Fruit fly (Drosophila melanogaster) whole organism: ENCODE measurements around the gene oc.

Experiments used
- CG8478 ChIP-seq: fragments of >200 bp; optimal IDR thresholded peaks from 2 replicates; lab custom pipeline; 2018; ENCODE audit warnings: inconsistent platforms
- Dll ChIP-seq: fragments of >200 bp; optimal IDR thresholded peaks from 2 replicates; lab custom pipeline; 2017
- EcR ChIP-seq, 2 experiments: fragments of >200 bp; optimal IDR thresholded peaks; 2 replicates each; lab custom pipeline; 2017; ENCODE audit warnings: missing biosample characterization in 2 of 2, missing genetic modification characterization in 2 of 2, missing genetic modification reagents in 2 of 2
- pan ChIP-seq: fragments of >200 bp; optimal IDR thresholded peaks from 2 replicates; lab custom pipeline; 2017
- psq ChIP-seq: fragments of >200 bp; optimal IDR thresholded peaks from 2 replicates; lab custom pipeline; 2017
- usp ChIP-seq: fragments of >200 bp; optimal IDR thresholded peaks from 2 replicates; lab custom pipeline; 2017; ENCODE audit warnings: missing biosample characterization, missing genetic modification characterization, mixed read lengths

oc gene

dm6 chrX:8616280-8616679, 34.2 kb downstream of the oc start:
- TF ChIP-seq CG8478 (lab: Kevin White, UChicago) (no peak), psq (lab: Kevin White, UChicago) (no peak), Dll (lab: Kevin White, UChicago) (no peak), usp (GFP tag; lab: Kevin White, UChicago) (no peak)

dm6 chrX:8607902-8608301, 42.6 kb downstream of the oc start:
- TF ChIP-seq pan, result no peak
- TF ChIP-seq EcR (GFP tag; optimal IDR thresholded peaks at IDR 0.05; lab: Kevin White, UChicago), result no peak
- no peak for TF ChIP-seq Dll (lab: Kevin White, UChicago)
- TF ChIP-seq CG8478 (lab: Kevin White, UChicago), result no peak
- TF ChIP-seq psq (lab: Kevin White, UChicago), result no peak
- TF ChIP-seq usp (GFP tag; lab: Kevin White, UChicago), result no peak

DNA sequence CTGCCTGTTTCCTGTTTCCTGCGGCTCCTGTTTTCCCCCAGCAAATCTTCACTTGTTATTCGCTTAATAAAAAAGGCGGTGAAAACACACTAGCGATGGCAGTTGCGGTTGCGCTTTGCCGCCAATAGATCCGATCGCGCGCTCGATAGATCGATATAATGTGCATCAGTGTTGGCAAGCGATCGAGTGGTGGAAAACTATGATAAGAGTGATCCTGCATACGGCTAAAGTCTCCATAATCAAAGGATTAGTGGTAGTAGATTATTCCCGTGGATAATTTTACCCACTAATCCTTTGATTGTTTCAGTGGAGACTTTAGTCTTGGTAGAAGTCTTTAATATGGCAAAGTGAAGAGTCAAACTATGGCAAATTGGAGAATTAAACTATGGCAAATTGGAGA, 44.3 kb downstream of the oc start, which contains the start of gene Caf1-180:
TSS of gene Caf1-180 (minus strand) at position 99 of the 400 bp plus-strand sequence.
- TF ChIP-seq EcR (GFP tag; optimal IDR thresholded peaks at IDR 0.05; lab: Kevin White, UChicago) (no peak), pan (no peak), Dll (lab: Kevin White, UChicago) (no peak), psq (lab: Kevin White, UChicago) (no peak), CG8478 (lab: Kevin White, UChicago) (no peak), usp (GFP tag; lab: Kevin White, UChicago) (no peak)

DNA sequence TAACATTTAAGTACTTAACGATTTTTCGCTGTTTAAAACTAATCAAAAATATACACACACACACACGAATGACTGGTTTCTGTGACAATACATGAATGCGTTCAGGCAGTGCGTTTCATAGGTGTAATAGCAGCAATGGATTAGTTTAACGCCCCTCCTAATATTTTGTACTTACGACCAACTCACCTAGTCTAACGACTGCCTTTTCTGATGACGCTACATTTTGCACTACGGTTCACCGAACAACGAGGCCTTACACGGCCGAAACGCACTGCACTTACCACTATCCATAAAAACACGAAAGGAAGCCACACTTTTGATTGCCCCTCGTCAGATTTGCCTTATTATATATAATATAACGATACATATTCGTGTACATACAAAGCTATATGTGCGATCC, 49.3 kb downstream of the oc start:
- TF ChIP-seq CG8478 (lab: Kevin White, UChicago) (no peak), pan (no peak), Dll (lab: Kevin White, UChicago) (no peak), usp (GFP tag; lab: Kevin White, UChicago) (no peak), psq (lab: Kevin White, UChicago) (no peak), EcR (GFP tag; optimal IDR thresholded peaks at IDR 0.05; lab: Kevin White, UChicago) (no peak)

- TF ChIP-seq CG8478 (lab: Kevin White, UChicago), result no peak
- no peak for TF ChIP-seq Dll (lab: Kevin White, UChicago)
- no peak for TF ChIP-seq psq (lab: Kevin White, UChicago)
- no peak for TF ChIP-seq EcR (GFP tag; optimal IDR thresholded peaks at IDR 0.05; lab: Kevin White, UChicago)
- no peak for TF ChIP-seq usp (GFP tag; lab: Kevin White, UChicago)
- no peak for TF ChIP-seq pan
Observed at dm6 chrX:8593159-8593476, 57.4 kb downstream of the oc start.

- TF ChIP-seq CG8478 (lab: Kevin White, UChicago), result no peak
- TF ChIP-seq Dll (lab: Kevin White, UChicago), result no peak
- no peak for TF ChIP-seq psq (lab: Kevin White, UChicago)
- TF ChIP-seq EcR (GFP tag; optimal IDR thresholded peaks at IDR 0.05; lab: Kevin White, UChicago), result no peak
- no peak for TF ChIP-seq usp (GFP tag; lab: Kevin White, UChicago)
- TF ChIP-seq pan, result no peak
Observed at dm6 chrX:8592437-8593158, 57.9 kb downstream of the oc start.

- TF ChIP-seq usp (GFP tag; lab: Kevin White, UChicago), result no peak
- TF ChIP-seq Dll (lab: Kevin White, UChicago), result no peak
- TF ChIP-seq psq (lab: Kevin White, UChicago), result no peak
- TF ChIP-seq EcR (GFP tag; optimal IDR thresholded peaks at IDR 0.05; lab: Kevin White, UChicago), result no peak
- TF ChIP-seq CG8478 (lab: Kevin White, UChicago), result no peak
- TF ChIP-seq pan, result no peak
Observed at dm6 chrX:8591685-8592127, 58.8 kb downstream of the oc start, which contains the start of the genes CG12659 and Crag. Gene CG12659 (minus strand): TSS chrX:8591729. Gene Crag (plus strand): TSS chrX:8592031.

dm6 chrX:8588607-8589171, 61.8 kb downstream of the oc start, which contains the start of gene CG12081:
Gene CG12081 (plus strand): TSS chrX:8588811.
- no peak for TF ChIP-seq Dll (lab: Kevin White, UChicago)
- no peak for TF ChIP-seq CG8478 (lab: Kevin White, UChicago)
- no peak for TF ChIP-seq psq (lab: Kevin White, UChicago)
- no peak for TF ChIP-seq usp (GFP tag; lab: Kevin White, UChicago)
- no peak for TF ChIP-seq EcR (GFP tag; optimal IDR thresholded peaks at IDR 0.05; lab: Kevin White, UChicago)
- no peak for TF ChIP-seq pan

DNA sequence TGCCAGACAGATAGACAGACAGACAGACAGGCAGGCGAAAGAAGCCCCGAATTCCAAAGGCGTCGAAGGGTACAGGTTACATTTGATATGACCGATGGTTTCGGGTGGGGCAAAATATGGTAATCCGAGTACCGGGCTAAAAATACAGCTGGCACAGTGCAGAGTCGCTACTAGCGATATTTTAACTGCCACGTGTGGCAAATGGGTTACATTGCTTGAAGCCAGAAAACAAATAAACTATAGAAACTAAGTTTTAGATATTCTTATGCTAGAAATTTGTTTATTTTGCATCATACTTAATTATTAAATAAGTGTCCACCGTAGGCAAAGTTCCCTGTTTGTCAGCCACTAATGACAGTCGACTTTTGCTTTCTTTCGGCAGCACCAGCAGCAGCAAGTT, 67.3 kb downstream of the oc start:
- TF ChIP-seq usp (GFP tag; lab: Kevin White, UChicago) (no peak), pan (no peak)

DNA sequence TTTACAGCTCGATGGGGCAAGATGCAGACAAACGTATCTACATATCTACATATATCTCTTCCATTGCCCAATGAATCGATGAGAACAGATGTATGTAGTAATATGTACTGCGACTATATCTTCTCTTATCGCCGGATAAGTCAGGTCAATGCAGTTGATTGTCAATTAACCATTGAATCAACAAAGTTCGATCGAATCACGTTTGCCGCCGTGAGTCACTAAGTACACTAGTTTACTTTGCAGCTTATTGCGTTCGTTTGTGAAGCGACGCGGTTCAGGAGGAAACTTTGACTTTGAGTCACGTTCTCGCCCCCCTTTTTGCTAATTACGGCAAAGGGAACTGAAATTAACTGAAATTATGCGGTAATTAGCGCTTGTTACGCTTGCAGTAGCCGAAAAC, 69.7 kb downstream of the oc start:
- TF ChIP-seq psq (lab: Kevin White, UChicago), result no peak
- no peak for TF ChIP-seq usp (GFP tag; lab: Kevin White, UChicago)
- TF ChIP-seq Dll (lab: Kevin White, UChicago), result no peak
- no peak for TF ChIP-seq CG8478 (lab: Kevin White, UChicago)
- no peak for TF ChIP-seq pan
- no peak for TF ChIP-seq EcR (GFP tag; optimal IDR thresholded peaks at IDR 0.05; lab: Kevin White, UChicago)
